Fruit fly (Drosophila melanogaster): ENCODE results near the gene Gr61a.

Gr61a gene

dm6 chr3L:872389-872972 is 31.2 kb downstream of the Gr61a start (continued):
- TF ChIP-seq dsx (GFP tag; optimal IDR thresholded peaks at IDR 0.05; ENCODE audit: poor library complexity, severe bottlenecking) (no peak), CG16779 (tag; optimal IDR thresholded peaks at IDR 0.05) (no peak), CG34406 (GFP tag; optimal IDR thresholded peaks at IDR 0.05) (peak; percentile 56), CG6792 (GFP tag; optimal IDR thresholded peaks at IDR 0.05) (peak; percentile 19), spab (GFP tag; optimal IDR thresholded peaks at IDR 0.05) (no peak), pdm3 (GFP tag; optimal IDR thresholded peaks at IDR 0.05) (peak; percentile 44), CG8119 (GFP tag; IDR thresholded peaks at IDR 0.05) (no peak; the same call in 2 of the 3 replicates), cyc (GFP tag; optimal IDR thresholded peaks at IDR 0.05) (peak; percentile 52), Lpt (GFP tag; optimal IDR thresholded peaks at IDR 0.05) (no peak), fd59A (GFP tag; optimal IDR thresholded peaks at IDR 0.05) (no peak), vri (GFP tag; optimal IDR thresholded peaks at IDR 0.05) (peak; percentile 22), CG11902 (GFP tag; optimal IDR thresholded peaks at IDR 0.05) (no peak), salr (GFP tag; optimal IDR thresholded peaks at IDR 0.05) (peak in 1 of 2 experiments; percentile 22), CG32006 (GFP tag; optimal IDR thresholded peaks at IDR 0.05) (peak; percentile 59), Sox102F (GFP tag; optimal IDR thresholded peaks at IDR 0.05) (peak; percentile 26), CG15336 (GFP tag; IDR thresholded peaks at IDR 0.05) (no peak), CG1621 (tag; optimal IDR thresholded peaks at IDR 0.05) (no peak), Hr38 (GFP tag; optimal IDR thresholded peaks at IDR 0.05) (no peak), CG10669 (GFP tag; optimal IDR thresholded peaks at IDR 0.05) (peak; percentile 21), Sox15 (GFP tag; optimal IDR thresholded peaks at IDR 0.05) (peak; percentile 40), lz (GFP tag; optimal IDR thresholded peaks at IDR 0.05) (peak; percentile 62), net (GFP tag; optimal IDR thresholded peaks at IDR 0.05) (peak; percentile 30), fd85E (GFP tag; optimal IDR thresholded peaks at IDR 0.05) (no peak), CG7368 (GFP tag; optimal IDR thresholded peaks at IDR 0.05) (peak; percentile 41), esn (GFP tag; optimal IDR thresholded peaks at IDR 0.05) (peak; percentile 76), achi (GFP tag; optimal IDR thresholded peaks at IDR 0.05) (peak; percentile 67), Hr4 (GFP tag; optimal IDR thresholded peaks at IDR 0.05) (peak; percentile 45), acj6 (GFP tag; optimal IDR thresholded peaks at IDR 0.05) (peak; percentile 51), Eip78C (GFP tag) (peak; percentile 79), CG3032 (tag; optimal IDR thresholded peaks at IDR 0.05) (peak; percentile 5), Smox (GFP tag; optimal IDR thresholded peaks at IDR 0.05) (peak; percentile 40), Ets21C (GFP tag; optimal IDR thresholded peaks at IDR 0.05) (peak; percentile 42), CG31627 (GFP tag; optimal IDR thresholded peaks at IDR 0.05) (peak; percentile 61), CG8632 (GFP tag; optimal IDR thresholded peaks at IDR 0.05) (no peak), CG6163 (GFP tag; IDR thresholded peaks at IDR 0.05) (peak; percentile 45; the same call in 1 of the 3 replicates)

DNA sequence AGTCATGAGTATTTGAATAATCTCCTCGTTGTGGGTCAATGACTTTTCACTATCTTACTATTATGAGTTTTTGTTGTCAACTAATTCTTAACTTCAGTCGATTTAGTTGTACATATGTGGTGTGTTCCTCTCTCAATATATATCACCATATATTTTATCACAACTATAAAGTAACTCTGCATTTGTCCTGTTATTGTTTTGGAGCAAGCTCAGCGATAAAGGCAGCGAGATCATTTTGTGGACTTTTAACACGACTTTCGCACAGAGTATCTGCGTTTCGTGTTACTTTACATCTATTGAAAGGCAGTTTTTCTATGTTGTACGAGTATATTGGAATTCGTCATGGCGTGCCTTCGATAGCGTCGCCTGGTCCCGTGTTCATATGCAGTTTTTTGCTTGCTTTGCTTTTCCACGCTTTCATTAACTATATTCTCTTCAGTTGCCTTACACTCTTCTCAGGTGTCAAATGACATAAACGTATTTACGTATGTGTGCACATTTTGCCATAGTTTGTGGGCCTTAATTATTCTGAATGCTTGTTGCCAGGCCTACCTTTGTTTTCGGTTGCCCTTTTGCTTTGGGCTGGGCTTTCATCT is 34.3 kb downstream of the Gr61a start:
- TF ChIP-seq CG6276 (GFP tag; optimal IDR thresholded peaks at IDR 0.05) (peak; percentile 35), CG11902 (GFP tag; optimal IDR thresholded peaks at IDR 0.05) (no peak), CG6792 (GFP tag; optimal IDR thresholded peaks at IDR 0.05) (no peak), acj6 (GFP tag; optimal IDR thresholded peaks at IDR 0.05) (no peak), Blimp-1 (GFP tag; optimal IDR thresholded peaks at IDR 0.05) (no peak), Hr39 (GFP tag; optimal IDR thresholded peaks at IDR 0.05) (no peak), Hr4 (GFP tag; optimal IDR thresholded peaks at IDR 0.05) (peak; percentile 34), pdm3 (GFP tag; optimal IDR thresholded peaks at IDR 0.05) (no peak), CG32006 (GFP tag; optimal IDR thresholded peaks at IDR 0.05) (peak; percentile 54), CG15336 (GFP tag; IDR thresholded peaks at IDR 0.05) (peak; percentile 18; the same call in 1 of the 2 replicates), CG10631 (GFP tag; optimal IDR thresholded peaks at IDR 0.05) (no peak), vri (GFP tag; optimal IDR thresholded peaks at IDR 0.05) (no peak), CG6808 (GFP tag; optimal IDR thresholded peaks at IDR 0.05) (no peak), Met (GFP tag; optimal IDR thresholded peaks at IDR 0.05) (no peak), CG6163 (GFP tag; IDR thresholded peaks at IDR 0.05) (peak; percentile 35; the same call in 2 of the 3 replicates), fd85E (GFP tag; optimal IDR thresholded peaks at IDR 0.05) (no peak), eg (GFP tag; IDR thresholded peaks at IDR 0.05) (no peak), Eip78C (GFP tag) (peak; percentile 4), salr (GFP tag; optimal IDR thresholded peaks at IDR 0.05) (no peak), CG11294 (GFP tag; IDR thresholded peaks at IDR 0.05) (no peak), Eip75B (GFP tag; optimal IDR thresholded peaks at IDR 0.05) (no peak), achi (GFP tag; optimal IDR thresholded peaks at IDR 0.05) (peak; percentile 11)

Measured in whole organism, prepupa.